Worm (Caenorhabditis elegans) whole organism, late embryonic: ENCODE results near the gene C02B10.4.

Experiments used
- F13H6.1 ChIP-seq: sonication (generic microtip); optimal IDR thresholded peaks from 2 replicates; lab custom pipeline; 2016; ENCODE audit warnings: missing genetic modification characterization, missing compliant biosample characterization
- ceh-14 ChIP-seq: sonication (generic microtip); optimal IDR thresholded peaks from 2 replicates; lab custom pipeline; 2016; ENCODE audit warnings: missing genotype, missing genetic modification characterization, missing compliant biosample characterization
- ceh-22 ChIP-seq: sonication (generic microtip); optimal IDR thresholded peaks from 2 replicates; lab custom pipeline; 2017; ENCODE audit warnings: missing biosample characterization, missing genetic modification characterization
- elt-2 ChIP-seq: sonication (generic microtip); optimal IDR thresholded peaks from 2 replicates; lab custom pipeline; 2016; ENCODE audit warnings: missing genetic modification reagents, missing genetic modification characterization, missing compliant biosample characterization
- gmeb-2 ChIP-seq: sonication (generic microtip); optimal IDR thresholded peaks from 2 replicates; lab custom pipeline; 2016; ENCODE audit warnings: missing genetic modification characterization, inconsistent platforms, missing compliant biosample characterization
- lin-11 ChIP-seq: fragments of 200-800 bp; sonication (Bioruptor generic); optimal IDR thresholded peaks from 2 replicates; lab custom pipeline; 2018; ENCODE audit warnings: mild to moderate bottlenecking, missing genetic modification characterization, missing compliant biosample characterization
- madf-2 ChIP-seq: sonication (generic microtip); optimal IDR thresholded peaks from 2 replicates; lab custom pipeline; 2017; ENCODE audit warnings: missing genetic modification characterization, missing compliant biosample characterization
- nfya-1 ChIP-seq: sonication (generic microtip); optimal IDR thresholded peaks from 2 replicates; lab custom pipeline; 2017; ENCODE audit warnings: missing genetic modification characterization, mild to moderate bottlenecking, missing compliant biosample characterization, antibody characterized with exemption, moderate library complexity
- nhr-11 ChIP-seq: fragments of 150-350 bp; optimal IDR thresholded peaks from 2 replicates; lab custom pipeline; 2014; ENCODE audit warnings: missing biosample characterization, missing genetic modification characterization
- odd-2 ChIP-seq: sonication (generic microtip); optimal IDR thresholded peaks from 2 replicates; lab custom pipeline; 2017; ENCODE audit warnings: antibody characterized with exemption, mild to moderate bottlenecking, missing genetic modification characterization, missing compliant biosample characterization
- pha-4 ChIP-seq: fragments of 150-350 bp; optimal IDR thresholded peaks from 2 replicates; lab custom pipeline; 2018; ENCODE audit warnings: missing biosample characterization, missing genetic modification reagents, missing genetic modification characterization
- pqm-1 ChIP-seq: sonication (generic microtip); optimal IDR thresholded peaks from 2 replicates; lab custom pipeline; 2016; ENCODE audit warnings: missing genetic modification characterization, missing compliant biosample characterization
- pros-1 ChIP-seq: fragments of 150-350 bp; optimal IDR thresholded peaks from 2 replicates; lab custom pipeline; 2014; ENCODE audit warnings: missing biosample characterization, missing genetic modification reagents, missing genetic modification characterization
- unc-42 ChIP-seq: sonication (generic microtip); optimal IDR thresholded peaks from 2 replicates; lab custom pipeline; 2016; ENCODE audit warnings: missing genotype, missing genetic modification characterization, missing compliant biosample characterization

DNA sequence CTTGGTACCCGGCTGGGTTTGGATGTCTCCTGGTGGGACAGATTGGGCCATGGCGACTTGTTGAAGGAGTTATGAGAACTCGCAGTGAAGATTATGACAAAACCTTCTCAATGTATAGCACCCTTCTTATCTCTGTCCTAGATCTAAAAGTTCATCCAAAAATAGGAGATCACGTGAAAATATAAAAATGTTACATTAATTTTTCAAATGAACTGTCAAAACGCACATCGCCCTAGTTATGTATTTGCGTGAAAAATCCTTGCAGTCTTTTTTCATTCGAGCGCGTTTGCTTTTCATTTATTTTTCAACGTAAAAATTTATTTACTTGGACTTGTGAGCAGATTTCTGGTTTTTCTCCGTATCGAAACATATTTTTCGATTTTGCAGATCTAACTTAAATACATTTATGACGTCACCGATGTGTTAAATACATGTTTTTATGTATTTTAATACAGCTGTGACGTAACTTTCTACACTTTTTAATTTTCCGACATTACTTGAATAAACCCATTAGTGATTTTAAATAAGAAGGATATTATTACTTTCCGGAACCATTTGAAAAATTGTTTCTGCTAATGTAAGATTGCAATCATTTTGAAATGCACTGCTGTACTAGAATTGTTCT lies 35.3 kb upstream of the C02B10.4 start, which contains the start of gene msp-55:
- TF ChIP-seq gmeb-2 (tag; lab: Kevin White, UChicago) (no peak), pros-1 (tag; lab: Kevin White, UChicago) (no peak), pqm-1 (tag; lab: Kevin White, UChicago) (no peak), elt-2 (no peak), ceh-22 (tag; lab: Kevin White, UChicago) (no peak), ceh-14 (tag; lab: Kevin White, UChicago) (no peak), odd-2 (tag; lab: Kevin White, UChicago) (no peak), madf-2 (no peak), nfya-1 (tag; lab: Kevin White, UChicago) (no peak), F13H6.1 (tag; lab: Kevin White, UChicago) (no peak), unc-42 (no peak), pha-4 (tag; lab: Kevin White, UChicago) (no peak), nhr-11 (tag; lab: Kevin White, UChicago) (no peak), lin-11 (no peak)
